Fruit fly (Drosophila melanogaster) whole organism, embryonic: ENCODE measurements around the gene neur.

Experiments used
- Atf-2 ChIP-seq: fragments of 200-800 bp; sonication (Bioruptor generic); optimal IDR thresholded peaks from 2 replicates; lab custom pipeline; 2016; ENCODE audit warnings: missing biosample characterization, missing genetic modification characterization
- CG10366 ChIP-seq: fragments of 200-800 bp; sonication (Bioruptor generic); IDR thresholded peaks from 2 replicates; pipeline ENCODE4 v1.3.6; 2022; ENCODE audit warnings: missing biosample characterization, missing genetic modification characterization
- CG10565 ChIP-seq: fragments of 200-800 bp; sonication (Bioruptor generic); optimal IDR thresholded peaks from 3 replicates; lab custom pipeline; 2016; ENCODE audit warnings: missing biosample characterization, mild to moderate bottlenecking, missing genetic modification characterization
- CG12071 ChIP-seq: fragments of 200-800 bp; sonication (Bioruptor generic); optimal IDR thresholded peaks from 3 replicates; lab custom pipeline; 2018; ENCODE audit warnings: missing biosample characterization, mild to moderate bottlenecking, missing genetic modification characterization
- CG12391 ChIP-seq: fragments of 200-800 bp; sonication (Bioruptor generic); optimal IDR thresholded peaks from 3 replicates; lab custom pipeline; 2018; ENCODE audit warnings: missing biosample characterization, mild to moderate bottlenecking, missing genetic modification characterization, moderate library complexity
- CG13287 ChIP-seq: fragments of 200-800 bp; sonication (Bioruptor generic); IDR thresholded peaks from 2 replicates; pipeline ENCODE4 v1.3.6; 2022; ENCODE audit warnings: missing biosample characterization, missing genetic modification characterization; ENCODE audit not compliant: partially characterized antibody
- CG14965 ChIP-seq: fragments of 200-800 bp; sonication (Bioruptor generic); optimal IDR thresholded peaks from 2 replicates; lab custom pipeline; 2016; ENCODE audit warnings: missing biosample characterization, missing genetic modification characterization, borderline replicate concordance
- CG15269 ChIP-seq: fragments of 200-800 bp; sonication (Bioruptor generic); optimal IDR thresholded peaks from 2 replicates; lab custom pipeline; 2018; ENCODE audit warnings: missing biosample characterization, mild to moderate bottlenecking, missing genetic modification characterization, moderate library complexity
- CG15479 ChIP-seq: fragments of 200-800 bp; sonication (Bioruptor generic); optimal IDR thresholded peaks from 3 replicates; lab custom pipeline; 2019; ENCODE audit warnings: missing biosample characterization, mild to moderate bottlenecking, missing genetic modification characterization, moderate library complexity
- CG16863 ChIP-seq: fragments of 200-800 bp; sonication (Bioruptor generic); optimal IDR thresholded peaks from 3 replicates; lab custom pipeline; 2016; ENCODE audit warnings: missing biosample characterization, missing genetic modification characterization
- CG17186 ChIP-seq: fragments of 200-800 bp; sonication (Bioruptor generic); optimal IDR thresholded peaks from 3 replicates; lab custom pipeline; 2017; ENCODE audit warnings: missing biosample characterization, missing genetic modification reagents, missing genetic modification characterization
- CG18476 ChIP-seq: fragments of 200-800 bp; sonication (Bioruptor generic); optimal IDR thresholded peaks from 2 replicates; lab custom pipeline; 2016; ENCODE audit warnings: missing biosample characterization, mild to moderate bottlenecking, missing genetic modification characterization
- CG31441 ChIP-seq: fragments of 200-800 bp; sonication (Bioruptor generic); IDR thresholded peaks from 2 replicates; pipeline ENCODE4 v1.3.6; 2022; ENCODE audit warnings: missing biosample characterization, missing genetic modification characterization
- CG3838 ChIP-seq: fragments of 200-800 bp; sonication (Bioruptor generic); optimal IDR thresholded peaks from 3 replicates; lab custom pipeline; 2016; ENCODE audit warnings: missing biosample characterization, missing genetic modification characterization
- CG4820 ChIP-seq: fragments of 200-800 bp; sonication (Bioruptor generic); optimal IDR thresholded peaks from 3 replicates; lab custom pipeline; 2016; ENCODE audit warnings: missing biosample characterization, missing genetic modification characterization
- CG6791 ChIP-seq: fragments of 200-800 bp; sonication (Bioruptor generic); IDR thresholded peaks from 3 replicates; pipeline ENCODE4 v1.3.6; 2022; ENCODE audit warnings: missing biosample characterization, missing genetic modification characterization; ENCODE audit not compliant: partially characterized antibody
- CG7556 ChIP-seq: fragments of 200-800 bp; sonication (Bioruptor generic); optimal IDR thresholded peaks from 2 replicates; lab custom pipeline; 2017; ENCODE audit warnings: missing biosample characterization, mild to moderate bottlenecking, missing genetic modification characterization
- CG7928 ChIP-seq: fragments of 200-800 bp; sonication (Bioruptor generic); optimal IDR thresholded peaks from 2 replicates; lab custom pipeline; 2017; ENCODE audit warnings: missing biosample characterization, mild to moderate bottlenecking, missing genetic modification characterization
- CG7987 ChIP-seq: fragments of 200-800 bp; sonication (Bioruptor generic); optimal IDR thresholded peaks from 2 replicates; lab custom pipeline; 2018; ENCODE audit warnings: missing biosample characterization, mild to moderate bottlenecking, missing genetic modification characterization, moderate library complexity
- CG9727 ChIP-seq: fragments of 200-800 bp; sonication (Bioruptor generic); optimal IDR thresholded peaks from 3 replicates; lab custom pipeline; 2017; ENCODE audit warnings: missing biosample characterization, mild to moderate bottlenecking, missing genetic modification characterization
- CG9932 ChIP-seq: fragments of 200-800 bp; sonication (Bioruptor generic); IDR thresholded peaks from 2 replicates; pipeline ENCODE4 v1.3.6; 2022; ENCODE audit warnings: missing biosample characterization, missing genetic modification characterization
- Dip3 ChIP-seq: fragments of 200-800 bp; sonication (Bioruptor generic); optimal IDR thresholded peaks from 3 replicates; lab custom pipeline; 2016; ENCODE audit warnings: missing biosample characterization, missing genetic modification characterization
- Dref ChIP-seq: fragments of 200-800 bp; sonication (Bioruptor generic); IDR thresholded peaks from 2 replicates; pipeline ENCODE4 v1.3.6; 2022; ENCODE audit warnings: missing biosample characterization, missing genetic modification characterization
- Fer1 ChIP-seq: fragments of 200-800 bp; sonication (Bioruptor generic); optimal IDR thresholded peaks from 2 replicates; lab custom pipeline; 2017; ENCODE audit warnings: missing biosample characterization, mild to moderate bottlenecking, missing genetic modification characterization
- Gug ChIP-seq: fragments of 200-800 bp; sonication (Bioruptor generic); IDR thresholded peaks from 4 replicates; pipeline ENCODE4 v1.3.6; 2022; ENCODE audit warnings: missing biosample characterization, missing genetic modification characterization
- H2.0 ChIP-seq: fragments of 200-800 bp; sonication (Bioruptor generic); IDR thresholded peaks from 2 replicates; pipeline ENCODE4 v1.3.6; 2022; ENCODE audit warnings: missing biosample characterization, missing genetic modification characterization
- Optix ChIP-seq: fragments of 200-800 bp; sonication (Bioruptor generic); IDR thresholded peaks from 3 replicates; pipeline ENCODE4 v1.3.6; 2022; ENCODE audit warnings: missing biosample characterization, missing genetic modification characterization
- Poxn ChIP-seq: fragments of 200-800 bp; sonication (Bioruptor generic); IDR thresholded peaks from 2 replicates; pipeline ENCODE4 v1.3.6; 2022; ENCODE audit warnings: missing biosample characterization, missing genetic modification characterization
- Sin3A ChIP-seq: fragments of >200 bp; optimal IDR thresholded peaks from 2 replicates; lab custom pipeline; 2018
- Six4 ChIP-seq: fragments of 200-800 bp; sonication (Bioruptor generic); optimal IDR thresholded peaks from 2 replicates; lab custom pipeline; 2016; ENCODE audit warnings: missing biosample characterization, missing genetic modification characterization
- Tbp ChIP-seq: fragments of >200 bp; optimal IDR thresholded peaks from 2 replicates; lab custom pipeline; 2018; ENCODE audit warnings: missing biosample characterization, missing genetic modification characterization
- cas ChIP-seq: fragments of 200-800 bp; sonication (Bioruptor generic); IDR thresholded peaks from 2 replicates; pipeline ENCODE4 v1.3.6; 2022; ENCODE audit warnings: missing biosample characterization, missing genetic modification characterization
- caup ChIP-seq: fragments of 200-800 bp; sonication (Bioruptor generic); optimal IDR thresholded peaks from 3 replicates; lab custom pipeline; 2017; ENCODE audit warnings: missing biosample characterization, mild to moderate bottlenecking, missing genetic modification characterization, moderate library complexity; ENCODE audit not compliant: severe bottlenecking
- chinmo ChIP-seq: fragments of 200-800 bp; sonication (Bioruptor generic); IDR thresholded peaks from 4 replicates; pipeline ENCODE4 v1.3.6; 2022; ENCODE audit warnings: missing biosample characterization, missing genetic modification characterization; ENCODE audit not compliant: partially characterized antibody
- chm ChIP-seq: fragments of 200-800 bp; sonication (Bioruptor generic); IDR thresholded peaks from 2 replicates; pipeline ENCODE4 v1.3.6; 2022; ENCODE audit warnings: missing biosample characterization, missing genetic modification characterization
- dati ChIP-seq: fragments of 200-800 bp; sonication (Bioruptor generic); IDR thresholded peaks from 2 replicates; pipeline ENCODE4 v1.3.6; 2022; ENCODE audit warnings: missing biosample characterization, missing genetic modification characterization
- dmrt11E ChIP-seq: fragments of 200-800 bp; sonication (Bioruptor generic); optimal IDR thresholded peaks from 3 replicates; lab custom pipeline; 2018; ENCODE audit warnings: missing biosample characterization, mild to moderate bottlenecking, missing genetic modification characterization, moderate library complexity
- fd96Cb ChIP-seq: fragments of 200-800 bp; sonication (Bioruptor generic); optimal IDR thresholded peaks from 2 replicates; lab custom pipeline; 2018; ENCODE audit warnings: missing biosample characterization, mild to moderate bottlenecking, missing genetic modification characterization, moderate library complexity
- gro ChIP-seq: fragments of 200-800 bp; sonication (Bioruptor generic); optimal IDR thresholded peaks from 2 replicates; lab custom pipeline; 2016; ENCODE audit warnings: missing biosample characterization, missing genetic modification characterization
- hkb ChIP-seq, 2 experiments: fragments of 200-800 bp in 1 of 2; fragments of >200 bp in 1 of 2; sonication (Bioruptor generic) in 1 of 2; IDR thresholded peaks in 1 of 2; optimal IDR thresholded peaks in 1 of 2; 2 replicates each; pipeline versions ENCODE4 v1.3.6 to Lab custom; 2017 to 2022; ENCODE audit warnings: missing biosample characterization in 1 of 2, missing genetic modification characterization in 1 of 2
- phol ChIP-seq: fragments of 200-800 bp; sonication (Bioruptor generic); optimal IDR thresholded peaks from 3 replicates; lab custom pipeline; 2018; ENCODE audit warnings: missing biosample characterization, mild to moderate bottlenecking, missing genetic modification characterization, moderate library complexity
- pnt ChIP-seq: fragments of 200-800 bp; sonication (Bioruptor generic); optimal IDR thresholded peaks from 3 replicates; lab custom pipeline; 2016; ENCODE audit warnings: missing biosample characterization, missing genetic modification characterization
- pros ChIP-seq: fragments of 200-800 bp; sonication (Bioruptor generic); optimal IDR thresholded peaks from 3 replicates; lab custom pipeline; 2019; ENCODE audit warnings: missing biosample characterization, mild to moderate bottlenecking, missing genetic modification characterization, moderate library complexity
- row ChIP-seq: fragments of 200-800 bp; sonication (Bioruptor generic); IDR thresholded peaks from 3 replicates; pipeline ENCODE4 v1.3.6; 2022; ENCODE audit warnings: missing biosample characterization, missing genetic modification characterization
- schlank ChIP-seq: fragments of 200-800 bp; sonication (Bioruptor generic); optimal IDR thresholded peaks from 2 replicates; lab custom pipeline; 2018; ENCODE audit warnings: missing biosample characterization, mild to moderate bottlenecking, missing genetic modification characterization
- sd ChIP-seq: fragments of 200-800 bp; sonication (Bioruptor generic); optimal IDR thresholded peaks from 3 replicates; lab custom pipeline; 2018; ENCODE audit warnings: missing biosample characterization, mild to moderate bottlenecking, missing genetic modification characterization, moderate library complexity
- sens ChIP-seq: fragments of 200-800 bp; sonication (Bioruptor generic); peaks from one replicate; lab custom pipeline; 2016; ENCODE audit warnings: missing biosample characterization, missing genetic modification characterization
- sim ChIP-seq: fragments of 200-800 bp; sonication (Bioruptor generic); IDR thresholded peaks from 2 replicates; pipeline ENCODE4 v1.3.6; 2022; ENCODE audit warnings: missing biosample characterization, missing genetic modification characterization
- tio ChIP-seq: fragments of 200-800 bp; sonication (Bioruptor generic); optimal IDR thresholded peaks from 2 replicates; lab custom pipeline; 2017; ENCODE audit warnings: missing biosample characterization, missing genetic modification characterization, inconsistent platforms
- vfl ChIP-seq: fragments of 200-800 bp; sonication (Bioruptor generic); optimal IDR thresholded peaks from 2 replicates; lab custom pipeline; 2016; ENCODE audit warnings: missing biosample characterization, missing genetic modification characterization
- zen ChIP-seq: fragments of 200-800 bp; sonication (Bioruptor generic); optimal IDR thresholded peaks from 3 replicates; lab custom pipeline; 2018; ENCODE audit warnings: missing biosample characterization, mild to moderate bottlenecking, missing genetic modification characterization, moderate library complexity

Gene neur

DNA sequence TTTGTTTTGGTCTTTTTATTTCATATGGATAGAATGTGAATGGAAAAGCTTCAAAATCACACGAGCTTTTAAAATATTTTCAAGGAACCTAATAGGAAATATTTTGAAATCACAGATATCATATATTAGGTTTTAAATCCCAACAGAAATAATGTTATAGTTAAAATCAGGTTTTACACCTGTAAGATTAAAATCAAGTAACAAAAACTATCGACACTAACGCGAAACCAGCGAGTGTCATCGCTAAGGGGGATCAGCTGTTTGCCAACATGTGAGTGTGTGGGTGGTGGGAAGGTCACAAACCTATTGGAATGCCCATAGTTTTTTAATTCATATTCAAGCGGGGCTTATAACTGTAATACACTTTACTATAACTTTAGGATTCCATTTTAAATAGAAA is 619 bp downstream of the neur start, which contains the start of gene hyx (continued):
- TF ChIP-seq CG6791: peak; percentile 79
- no peak for TF ChIP-seq H2.0 (GFP tag; lab: Robert Waterston, UW)
- TF ChIP-seq CG9932 (GFP tag; lab: Robert Waterston, UW): peak; percentile 69
- no peak for TF ChIP-seq sim (GFP tag; lab: Robert Waterston, UW)
- TF ChIP-seq Atf-2: no peak
- TF ChIP-seq CG9727 (GFP tag; lab: Kevin White, UChicago): peak; percentile 9
- TF ChIP-seq Optix: no peak
- TF ChIP-seq CG7928 (GFP tag; lab: Kevin White, UChicago): no peak
- peak; percentile 34; the same call in 1 of the 4 replicates for TF ChIP-seq Gug (GFP tag; lab: Robert Waterston, UW)
- no peak for TF ChIP-seq CG17186
- TF ChIP-seq pros (GFP tag; lab: Kevin White, UChicago): no peak
- no peak for TF ChIP-seq Six4 (GFP tag; lab: Kevin White, UChicago)
- TF ChIP-seq CG18476: no peak
- TF ChIP-seq tio: no peak
- TF ChIP-seq CG12071 (GFP tag; lab: Kevin White, UChicago): peak; percentile 9
- no peak for TF ChIP-seq zen (tag; lab: Kevin White, UChicago)
- 0 out of 2 replicates have a peak, but pooled peaks have one; percentile 18 for TF ChIP-seq chm
- peak; percentile 10 for TF ChIP-seq CG4820
- TF ChIP-seq cas (GFP tag; lab: Robert Waterston, UW): 0 out of 2 replicates have a peak, but pooled peaks have one; percentile 27
- TF ChIP-seq Poxn (GFP tag; lab: Robert Waterston, UW): no peak
- TF ChIP-seq fd96Cb (tag; lab: Kevin White, UChicago): no peak
- no peak for TF ChIP-seq Tbp (GFP tag; lab: Kevin White, UChicago)
- TF ChIP-seq CG7987: peak; percentile 11
- peak; percentile 78; the same call in 3 of the 4 replicates for TF ChIP-seq chinmo
- TF ChIP-seq CG12391 (tag; lab: Kevin White, UChicago): peak; percentile 67
- no peak for TF ChIP-seq hkb (optimal IDR thresholded peaks at IDR 0.05; lab: Kevin White, UChicago)
- TF ChIP-seq hkb (GFP tag; IDR thresholded peaks at IDR 0.05; lab: Robert Waterston, UW): peak; percentile 45; the same call in 1 of the 2 replicates
- TF ChIP-seq Fer1 (GFP tag; lab: Kevin White, UChicago): peak; percentile 61
- TF ChIP-seq caup (GFP tag; lab: Kevin White, UChicago): peak; percentile 29
- TF ChIP-seq sens (GFP tag; lab: Kevin White, UChicago): peak; percentile 95
- TF ChIP-seq Dip3 (GFP tag; lab: Kevin White, UChicago): peak; percentile 20
- TF ChIP-seq vfl: peak; percentile 46
- TF ChIP-seq sd (tag; lab: Kevin White, UChicago): peak; percentile 86
- TF ChIP-seq CG16863: peak; percentile 9
- TF ChIP-seq CG3838 (GFP tag; lab: Kevin White, UChicago): no peak
- peak; percentile 31; the same call in 1 of the 2 replicates for TF ChIP-seq CG10366
- peak; percentile 94 for TF ChIP-seq CG13287
- no peak for TF ChIP-seq Sin3A (lab: Kevin White, UChicago)
- TF ChIP-seq dmrt11E (tag; lab: Kevin White, UChicago): peak; percentile 27
- no peak for TF ChIP-seq CG15479
- TF ChIP-seq CG14965 (GFP tag; lab: Kevin White, UChicago): no peak
- TF ChIP-seq gro: peak; percentile 76
- no peak for TF ChIP-seq dati
- TF ChIP-seq row (GFP tag; lab: Robert Waterston, UW): peak; percentile 90
- TF ChIP-seq CG10565 (GFP tag; lab: Kevin White, UChicago): no peak
- peak; percentile 33 for TF ChIP-seq phol (tag; lab: Kevin White, UChicago)
- TF ChIP-seq pnt (GFP tag; lab: Kevin White, UChicago): no peak
- peak; percentile 42 for TF ChIP-seq Dref (GFP tag; lab: Robert Waterston, UW)
- TF ChIP-seq CG31441 (GFP tag; lab: Robert Waterston, UW): no peak
- peak; percentile 9 for TF ChIP-seq CG7556 (GFP tag; lab: Kevin White, UChicago)
- no peak for TF ChIP-seq schlank (tag; lab: Kevin White, UChicago)
- peak; percentile 42 for TF ChIP-seq CG15269 (tag; lab: Kevin White, UChicago)
